Worm (Caenorhabditis elegans) whole organism, L4 larva: Measurements from ENCODE around the gene alh-4.
A peak's percentile ranks its signal among the peaks of the same experiment; 100 is the strongest.

ENCODE experiments used
- F44E2.7 ChIP-seq: fragments of 200-800 bp; sonication (Bioruptor generic); IDR thresholded peaks from 2 replicates; pipeline ENCODE4 v2.1.2; 2022; ENCODE audit warnings: missing genetic modification characterization, missing compliant biosample characterization
- T20F7.1 ChIP-seq: fragments of 200-800 bp; sonication (Bioruptor generic); optimal IDR thresholded peaks from 2 replicates; lab custom pipeline; 2018; ENCODE audit warnings: mild to moderate bottlenecking, missing genetic modification characterization, missing compliant biosample characterization
- Y48G9A.11 ChIP-seq: fragments of 200-800 bp; sonication (Bioruptor generic); IDR thresholded peaks from 2 replicates; pipeline ENCODE4 v1.3.6; 2022; ENCODE audit warnings: missing genetic modification reagents, missing genetic modification characterization, missing compliant biosample characterization
- ZK337.2 ChIP-seq: fragments of 200-800 bp; sonication (Bioruptor generic); IDR thresholded peaks from 2 replicates; pipeline ENCODE4 v1.3.6; 2022; ENCODE audit warnings: missing genetic modification reagents, missing genetic modification characterization, missing compliant biosample characterization
- ZK546.5 ChIP-seq, 2 experiments: sonication (generic microtip); optimal IDR thresholded peaks; 2 replicates each; lab custom pipeline; 2017; ENCODE audit warnings: missing biosample characterization in 2 of 2, missing genetic modification characterization in 2 of 2
- aha-1 ChIP-seq: fragments of 150-350 bp; peaks from one replicate; lab custom pipeline; 2014; ENCODE audit warnings: missing biosample characterization, missing genetic modification characterization
- ama-1 ChIP-seq: fragments of 150-350 bp; optimal IDR thresholded peaks from 2 replicates; lab custom pipeline; 2014; ENCODE audit warnings: inconsistent platforms, mixed read lengths
- ceh-20 ChIP-seq: fragments of 200-800 bp; sonication (Bioruptor generic); IDR thresholded peaks from 2 replicates; pipeline ENCODE4 v1.3.6; 2022; ENCODE audit warnings: missing genetic modification reagents, missing genetic modification characterization, missing compliant biosample characterization
- ctbp-1 ChIP-seq: fragments of 200-800 bp; sonication (Bioruptor generic); IDR thresholded peaks from 2 replicates; pipeline ENCODE4 v1.3.6; 2022; ENCODE audit warnings: missing genetic modification reagents, missing genetic modification characterization, missing compliant biosample characterization
- daf-16 ChIP-seq, 3 experiments: sonication (generic microtip); optimal IDR thresholded peaks; 2 replicates each; lab custom pipeline; 2016 to 2017; ENCODE audit warnings: missing genetic modification characterization in 3 of 3, missing genetic modification reagents in 3 of 3, mild to moderate bottlenecking in 2 of 3, missing compliant biosample characterization in 2 of 3, missing biosample characterization in 1 of 3, moderate library complexity in 1 of 3
- dmd-6 ChIP-seq: fragments of 200-800 bp; sonication (Bioruptor generic); IDR thresholded peaks from 2 replicates; pipeline ENCODE4 v1.3.6; 2022; ENCODE audit warnings: missing genetic modification reagents, missing genetic modification characterization, missing compliant biosample characterization
- dve-1 ChIP-seq: sonication (generic microtip); optimal IDR thresholded peaks from 2 replicates; lab custom pipeline; 2017; ENCODE audit warnings: antibody characterized with exemption, mild to moderate bottlenecking, missing genetic modification characterization, missing compliant biosample characterization; ENCODE audit not compliant: insufficient read depth
- hif-1 ChIP-seq, 2 experiments: sonication (generic microtip); optimal IDR thresholded peaks; 2 replicates each; lab custom pipeline; 2016 to 2017; ENCODE audit warnings: missing compliant biosample characterization in 2 of 2, missing genetic modification characterization in 2 of 2, missing genetic modification reagents in 2 of 2, missing genotype in 2 of 2, mild to moderate bottlenecking in 1 of 2
- hlh-11 ChIP-seq: fragments of 200-800 bp; sonication (Bioruptor generic); optimal IDR thresholded peaks from 2 replicates; lab custom pipeline; 2018; ENCODE audit warnings: mild to moderate bottlenecking, missing genetic modification characterization, missing compliant biosample characterization
- hlh-30 ChIP-seq: sonication (generic microtip); optimal IDR thresholded peaks from 2 replicates; lab custom pipeline; 2017; ENCODE audit warnings: antibody characterized with exemption, mild to moderate bottlenecking, missing genetic modification characterization, missing compliant biosample characterization; ENCODE audit not compliant: insufficient read depth
- lin-13 ChIP-seq: fragments of 150-350 bp; optimal IDR thresholded peaks from 2 replicates; lab custom pipeline; 2014; ENCODE audit warnings: missing biosample characterization, missing genetic modification reagents, missing genetic modification characterization
- lin-38 ChIP-seq: fragments of 200-800 bp; sonication (Bioruptor generic); IDR thresholded peaks from 2 replicates; pipeline ENCODE4 v1.3.6; 2022; ENCODE audit warnings: missing genetic modification reagents, missing genetic modification characterization, missing compliant biosample characterization
- lin-39 ChIP-seq: fragments of 150-350 bp; optimal IDR thresholded peaks from 2 replicates; lab custom pipeline; 2014; ENCODE audit warnings: missing biosample characterization, missing genetic modification reagents, missing genetic modification characterization
- lsy-2 ChIP-seq, 2 experiments: fragments of 150-350 bp in 1 of 2; sonication (generic microtip) in 1 of 2; optimal IDR thresholded peaks; 2 replicates each; lab custom pipeline; 2014 to 2017; ENCODE audit warnings: missing biosample characterization in 2 of 2, missing genetic modification characterization in 2 of 2
- mdl-1 ChIP-seq, 2 experiments: fragments of 150-350 bp in 1 of 2; sonication (generic microtip) in 1 of 2; optimal IDR thresholded peaks; 2 replicates each; lab custom pipeline; 2014 to 2017; ENCODE audit warnings: missing biosample characterization in 2 of 2, missing genetic modification characterization in 2 of 2
- mxl-3 ChIP-seq: fragments of 200-800 bp; sonication (Bioruptor generic); optimal IDR thresholded peaks from 2 replicates; lab custom pipeline; 2018; ENCODE audit warnings: mild to moderate bottlenecking, missing genetic modification characterization, missing compliant biosample characterization
- nhr-102 ChIP-seq: sonication (generic microtip); optimal IDR thresholded peaks from 2 replicates; lab custom pipeline; 2016; ENCODE audit warnings: mild to moderate bottlenecking, missing genetic modification characterization, moderate library complexity, missing compliant biosample characterization
- nhr-28 ChIP-seq: fragments of 150-350 bp; optimal IDR thresholded peaks from 2 replicates; lab custom pipeline; 2014; ENCODE audit warnings: missing biosample characterization, missing genetic modification characterization
- nhr-41 ChIP-seq: fragments of 200-800 bp; sonication (Bioruptor generic); IDR thresholded peaks from 2 replicates; pipeline ENCODE4 v1.3.6; 2022; ENCODE audit warnings: missing genetic modification reagents, missing genetic modification characterization, missing compliant biosample characterization
- pha-4 ChIP-seq, 2 experiments: fragments of 150-350 bp in 1 of 2; fragments of 200-800 bp in 1 of 2; sonication (Bioruptor generic) in 1 of 2; IDR thresholded peaks in 1 of 2; optimal IDR thresholded peaks in 1 of 2; 2 replicates each; pipeline versions ENCODE4 v1.3.6 to Lab custom; 2014 to 2022; ENCODE audit warnings: missing genetic modification characterization in 2 of 2, missing genetic modification reagents in 2 of 2, missing biosample characterization in 1 of 2, missing compliant biosample characterization in 1 of 2
- php-3 ChIP-seq: fragments of 200-800 bp; sonication (Bioruptor generic); IDR thresholded peaks from 2 replicates; pipeline ENCODE4 v1.3.6; 2022; ENCODE audit warnings: missing genetic modification reagents, missing genetic modification characterization, missing compliant biosample characterization
- pqm-1 ChIP-seq: sonication (generic microtip); optimal IDR thresholded peaks from 2 replicates; lab custom pipeline; 2017; ENCODE audit warnings: missing biosample characterization, missing genetic modification characterization
- saeg-2 ChIP-seq: fragments of 200-800 bp; sonication (Bioruptor generic); IDR thresholded peaks from 2 replicates; pipeline ENCODE4 v1.3.6; 2022; ENCODE audit warnings: missing genetic modification reagents, missing genetic modification characterization, missing compliant biosample characterization
- spr-3 ChIP-seq: fragments of 200-800 bp; sonication (Bioruptor generic); optimal IDR thresholded peaks from 2 replicates; lab custom pipeline; 2018; ENCODE audit warnings: mild to moderate bottlenecking, missing genetic modification characterization, missing compliant biosample characterization
- tag-97 ChIP-seq: fragments of 200-800 bp; sonication (Bioruptor generic); IDR thresholded peaks from 2 replicates; pipeline ENCODE4 v1.3.6; 2022; ENCODE audit warnings: missing genetic modification characterization, missing compliant biosample characterization
- tra-1 ChIP-seq: fragments of 200-800 bp; sonication (Bioruptor generic); IDR thresholded peaks from 2 replicates; pipeline ENCODE4 v1.3.6; 2022; ENCODE audit warnings: missing genetic modification reagents, missing genetic modification characterization, missing compliant biosample characterization
- unc-130 ChIP-seq: sonication (generic microtip); optimal IDR thresholded peaks from 2 replicates; lab custom pipeline; 2016; ENCODE audit warnings: missing genetic modification reagents, missing genetic modification characterization, missing compliant biosample characterization
- unc-62 ChIP-seq, 3 experiments: fragments of 150-350 bp in 1 of 3; sonication (generic microtip); optimal IDR thresholded peaks in 2 of 3; peaks in 1 of 3; 1 replicate in 1 of 3; 2 replicates in 2 of 3; lab custom pipeline; 2014 to 2017; ENCODE audit warnings: missing biosample characterization in 3 of 3, missing genetic modification characterization in 3 of 3, missing genetic modification reagents in 3 of 3, missing genotype in 1 of 3
- zfp-3 ChIP-seq: fragments of 200-800 bp; sonication (Bioruptor generic); conservative IDR thresholded peaks from 2 replicates; pipeline ENCODE4 v1.3.6; 2022; ENCODE audit warnings: missing genetic modification reagents, missing genetic modification characterization, missing compliant biosample characterization

Gene alh-4

ce11 chrV:6453122-6453521 is 23.4 kb upstream of the alh-4 start, which contains the start of gene acl-9:
Gene acl-9 (plus strand): TSS chrV:6453226.
- TF ChIP-seq lin-13 (no peak), ama-1 (lab: Kevin White, UChicago) (peak; percentile 3), Y48G9A.11 (GFP tag; lab: Robert Waterston, UW) (peak; percentile 57)

DNA sequence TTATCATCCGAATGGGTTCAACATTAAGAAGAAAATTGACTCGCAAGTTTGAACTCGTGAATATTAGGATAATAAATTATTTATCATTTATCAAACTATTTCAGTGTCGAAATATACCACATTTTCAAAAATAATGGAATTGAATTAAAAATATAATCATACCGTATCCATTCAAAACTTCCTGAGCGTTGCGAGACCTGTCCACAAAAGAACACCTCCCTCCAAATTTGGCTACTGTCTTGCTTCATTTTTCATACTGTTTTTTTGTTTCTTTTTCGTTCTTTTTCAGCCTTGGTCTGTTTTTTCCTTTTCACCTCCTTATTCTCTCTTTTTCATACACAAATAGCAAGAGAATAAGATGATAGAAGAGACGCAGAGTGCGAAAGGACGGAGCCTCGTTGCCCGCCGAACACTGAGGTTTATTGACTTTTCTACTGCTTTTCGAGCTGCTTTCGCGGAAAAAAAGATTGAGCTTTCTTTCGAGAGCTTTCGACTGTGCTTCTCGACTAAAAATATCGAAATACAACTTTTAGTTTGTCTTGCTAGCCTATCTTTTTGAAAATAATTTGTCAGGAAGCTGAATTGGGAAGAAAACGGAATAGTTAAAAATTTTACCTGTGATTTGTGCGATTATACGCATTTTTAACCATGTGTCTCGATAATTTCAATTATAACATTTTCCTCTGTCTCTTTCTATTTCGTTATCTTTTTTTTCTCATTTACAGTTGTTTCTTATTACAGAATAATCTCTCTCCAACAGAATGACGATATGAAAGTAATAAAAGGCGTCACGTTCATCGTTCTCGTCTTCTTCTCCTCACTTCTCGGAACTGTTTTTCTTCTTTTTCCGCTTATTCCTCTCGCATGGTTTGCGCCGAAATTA is 20.6 kb upstream of the alh-4 start, which contains the start of gene acl-8:
acl-8 (plus strand) TSS at position 742 of the 883 bp plus-strand sequence.
- no peak for TF ChIP-seq nhr-41
- no peak for TF ChIP-seq lin-38 (GFP tag; lab: Robert Waterston, UW)
- no peak for TF ChIP-seq tra-1 (GFP tag; lab: Robert Waterston, UW)
- no peak for TF ChIP-seq tag-97 (GFP tag; lab: Robert Waterston, UW)
- TF ChIP-seq Y48G9A.11 (GFP tag; lab: Robert Waterston, UW) = 0 out of 2 replicates have a peak, but pooled peaks have one; percentile 16
- TF ChIP-seq nhr-28 (tag; lab: Kevin White, UChicago) = peak; percentile 73
- TF ChIP-seq ZK546.5 (tag; optimal IDR thresholded peaks at IDR 0.05; lab: Kevin White, UChicago) = no peak
- 0 out of 2 replicates have a peak, but pooled peaks have one; percentile 51 for TF ChIP-seq php-3 (GFP tag; lab: Robert Waterston, UW)
- no peak for TF ChIP-seq pha-4 (GFP tag; IDR thresholded peaks at IDR 0.05; lab: Robert Waterston, UW)
- TF ChIP-seq pha-4 (tag; optimal IDR thresholded peaks at IDR 0.05; lab: Kevin White, UChicago) = peak; percentile 19
- TF ChIP-seq ctbp-1 (GFP tag; lab: Robert Waterston, UW) = no peak
- TF ChIP-seq ceh-20 = no peak
- peak; percentile 51 for TF ChIP-seq mxl-3 (GFP tag; lab: Kevin White, UChicago)
- TF ChIP-seq lin-13 = no peak
- TF ChIP-seq dve-1 (tag; lab: Kevin White, UChicago) = peak; percentile 34
- TF ChIP-seq dmd-6 (GFP tag; lab: Robert Waterston, UW) = peak; percentile 69
- no peak for TF ChIP-seq saeg-2 (GFP tag; lab: Robert Waterston, UW)
- peak; percentile 23 for TF ChIP-seq aha-1
- no peak for TF ChIP-seq lin-39
- TF ChIP-seq unc-130 (GFP tag; lab: Kevin White, UChicago) = no peak
- TF ChIP-seq lsy-2 (tag; optimal IDR thresholded peaks at IDR 0.05; lab: Kevin White, UChicago) = no peak
- TF ChIP-seq spr-3 = no peak
- no peak for TF ChIP-seq zfp-3
- TF ChIP-seq unc-62 (GFP tag; optimal IDR thresholded peaks at IDR 0.05 in 1 of 2; lab: Kevin White, UChicago) = peak in 1 of 2 experiments; percentile 84
- TF ChIP-seq unc-62 (tag; optimal IDR thresholded peaks at IDR 0.05; lab: Kevin White, UChicago) = no peak
- no peak for TF ChIP-seq nhr-102 (tag; lab: Kevin White, UChicago)
- peak; percentile 84 for TF ChIP-seq pqm-1 (tag; lab: Kevin White, UChicago)
- no peak for TF ChIP-seq F44E2.7 (GFP tag; lab: Robert Waterston, UW)
- TF ChIP-seq daf-16 (GFP tag; optimal IDR thresholded peaks at IDR 0.05; lab: Kevin White, UChicago) = no peak
- peak; percentile 61 for TF ChIP-seq daf-16 (tag; optimal IDR thresholded peaks at IDR 0.05; lab: Kevin White, UChicago)
- peak; percentile 37 for TF ChIP-seq T20F7.1
- TF ChIP-seq hlh-30 = no peak
- TF ChIP-seq mdl-1 (tag; optimal IDR thresholded peaks at IDR 0.05; lab: Kevin White, UChicago) = no peak
- TF ChIP-seq hlh-11 (tag; lab: Kevin White, UChicago) = peak; percentile 59
- TF ChIP-seq hif-1 (tag; optimal IDR thresholded peaks at IDR 0.05; lab: Kevin White, UChicago) = no peak
- TF ChIP-seq ZK337.2 (GFP tag; lab: Robert Waterston, UW) = no peak
